Fruit fly (Drosophila melanogaster): ENCODE data around the gene Cdk12.
A peak's percentile ranks its signal among the peaks of the same experiment; 100 is the strongest.

Gene Cdk12

DNA sequence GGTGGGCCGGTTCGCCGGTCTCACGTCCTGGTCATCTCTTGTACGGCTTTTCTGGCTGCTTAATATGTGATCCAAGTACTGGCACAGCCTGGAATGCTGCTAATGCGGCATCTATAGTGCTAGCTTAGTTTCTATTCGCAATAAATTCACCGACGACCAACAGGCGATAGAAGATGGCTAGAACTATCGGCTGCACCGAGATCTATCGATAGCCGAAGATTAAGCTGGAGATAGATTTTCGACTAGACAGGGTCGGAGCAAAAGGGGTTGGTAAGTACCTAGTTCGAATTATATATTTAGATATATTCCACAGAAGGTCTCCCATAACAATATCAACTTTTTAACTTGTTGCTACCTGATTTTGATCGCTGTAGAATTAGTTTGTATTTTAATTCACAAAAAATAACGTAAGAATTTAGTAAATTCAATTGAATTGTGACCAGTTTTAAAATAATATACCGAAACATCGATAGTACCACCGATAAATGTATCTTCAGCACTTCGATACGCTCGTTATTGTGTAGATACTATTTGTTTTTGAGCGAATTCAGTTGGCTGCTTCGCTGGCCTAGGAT is 8.7 kb upstream of the Cdk12 start, which contains the start of the genes Glg1 and M6 (continued):
- TF ChIP-seq CG11093 (GFP tag; IDR thresholded peaks at IDR 0.05) = no peak
- TF ChIP-seq Camta (GFP tag; optimal IDR thresholded peaks at IDR 0.05) = peak; percentile 34
- TF ChIP-seq dmrt99B (tag; optimal IDR thresholded peaks at IDR 0.05) = peak; percentile 55
- TF ChIP-seq crp (GFP tag; optimal IDR thresholded peaks at IDR 0.05) = peak in 1 of 2 experiments; percentile 29
- TF ChIP-seq MESR4 (GFP tag; optimal IDR thresholded peaks at IDR 0.05) = peak; percentile 58
- TF ChIP-seq CG1832 (GFP tag; optimal IDR thresholded peaks at IDR 0.05) = no peak
- TF ChIP-seq CG6254 (GFP tag; optimal IDR thresholded peaks at IDR 0.05) = no peak
- peak; percentile 38; the same call in 1 of the 2 replicates for TF ChIP-seq CG14441 (GFP tag; IDR thresholded peaks at IDR 0.05)
- TF ChIP-seq gfzf (GFP tag; optimal IDR thresholded peaks at IDR 0.05) = peak; percentile 15
- TF ChIP-seq CoRest (tag; optimal IDR thresholded peaks at IDR 0.05) = peak; percentile 83
- peak; percentile 69 for TF ChIP-seq sob (GFP tag; IDR thresholded peaks at IDR 0.05)
- no peak for TF ChIP-seq CG31388 (GFP tag; optimal IDR thresholded peaks at IDR 0.05)
- peak; percentile 73 for TF ChIP-seq Fer1 (GFP tag; optimal IDR thresholded peaks at IDR 0.05)
- TF ChIP-seq H2.0 (GFP tag; IDR thresholded peaks at IDR 0.05) = peak; percentile 46
- no peak for TF ChIP-seq ash1 (GFP tag; optimal IDR thresholded peaks at IDR 0.05)
- TF ChIP-seq C15 (GFP tag; IDR thresholded peaks at IDR 0.05) = 0 out of 3 replicates have a peak, but pooled peaks have one; percentile 29
- peak; percentile 71; the same call in 1 of the 3 replicates for TF ChIP-seq CG11456 (GFP tag; IDR thresholded peaks at IDR 0.05)
- TF ChIP-seq trh (GFP tag; optimal IDR thresholded peaks at IDR 0.05) = peak; percentile 23
- TF ChIP-seq pros (GFP tag; optimal IDR thresholded peaks at IDR 0.05) = no peak
- no peak for TF ChIP-seq CG13123 (GFP tag; optimal IDR thresholded peaks at IDR 0.05)
- TF ChIP-seq CTCF (GFP tag; optimal IDR thresholded peaks at IDR 0.05) = peak; percentile 63
- TF ChIP-seq repo (GFP tag; optimal IDR thresholded peaks at IDR 0.05) = no peak
- TF ChIP-seq sisA (GFP tag; IDR thresholded peaks at IDR 0.05) = peak; percentile 17; the same call in 1 of the 2 replicates
- no peak for TF ChIP-seq Gsc (GFP tag; IDR thresholded peaks at IDR 0.05)
- TF ChIP-seq CG3281 (GFP tag; optimal IDR thresholded peaks at IDR 0.05) = peak; percentile 69
- peak; percentile 60 for TF ChIP-seq tin (GFP tag; optimal IDR thresholded peaks at IDR 0.05)
- no peak for TF ChIP-seq usp (GFP tag; optimal IDR thresholded peaks at IDR 0.05)
- TF ChIP-seq tio (GFP tag; optimal IDR thresholded peaks at IDR 0.05) = no peak
- TF ChIP-seq CG34224 (GFP tag; IDR thresholded peaks at IDR 0.05; ENCODE audit: partially characterized antibody) = peak; percentile 89
- peak; percentile 54; the same call in 1 of the 2 replicates for TF ChIP-seq CG10366 (GFP tag; IDR thresholded peaks at IDR 0.05)
- peak; percentile 49 for TF ChIP-seq stwl (tag; optimal IDR thresholded peaks at IDR 0.05)
- peak; percentile 90 for TF ChIP-seq Med (GFP tag)
- no peak for TF ChIP-seq CG15073 (GFP tag; optimal IDR thresholded peaks at IDR 0.05)
- peak; percentile 36 for TF ChIP-seq Blimp-1 (GFP tag; optimal IDR thresholded peaks at IDR 0.05)
- no peak for TF ChIP-seq Hr39 (optimal IDR thresholded peaks at IDR 0.05)
- peak; percentile 38 for TF ChIP-seq Bdp1 (GFP tag; optimal IDR thresholded peaks at IDR 0.05)
- no peak for TF ChIP-seq prd (optimal IDR thresholded peaks at IDR 0.05)
- TF ChIP-seq prd (GFP tag; IDR thresholded peaks at IDR 0.05) = peak; percentile 72
- no peak for TF ChIP-seq CG16779 (GFP tag; IDR thresholded peaks at IDR 0.05)
- TF ChIP-seq Eip74EF (GFP tag; optimal IDR thresholded peaks at IDR 0.05) = no peak
- TF ChIP-seq lab (GFP tag; optimal IDR thresholded peaks at IDR 0.05) = peak; percentile 70
- no peak for TF ChIP-seq nom (GFP tag; optimal IDR thresholded peaks at IDR 0.05)
- TF ChIP-seq CG7556 (GFP tag; optimal IDR thresholded peaks at IDR 0.05) = peak; percentile 61
- TF ChIP-seq sim (GFP tag; IDR thresholded peaks at IDR 0.05) = no peak
- peak; percentile 29 for TF ChIP-seq CG33213 (GFP tag; optimal IDR thresholded peaks at IDR 0.05)
- peak in 1 of 3 experiments; percentile 53 for TF ChIP-seq Stat92E (GFP tag; optimal IDR thresholded peaks at IDR 0.05)
- TF ChIP-seq bab2 (GFP tag; optimal IDR thresholded peaks at IDR 0.05) = peak; percentile 66
- TF ChIP-seq Dip2 (GFP tag; IDR thresholded peaks at IDR 0.05) = no peak
- peak; percentile 74 for TF ChIP-seq Xrp1 (GFP tag; IDR thresholded peaks at IDR 0.05)
- peak; percentile 75 for TF ChIP-seq Xbp1 (GFP tag; optimal IDR thresholded peaks at IDR 0.05)
- TF ChIP-seq Gug (GFP tag; IDR thresholded peaks at IDR 0.05) = peak; percentile 66; the same call in 3 of the 4 replicates

Data from whole organism, embryonic.